Worm (Caenorhabditis elegans): ENCODE results near the gene F08G12.11.

DNA sequence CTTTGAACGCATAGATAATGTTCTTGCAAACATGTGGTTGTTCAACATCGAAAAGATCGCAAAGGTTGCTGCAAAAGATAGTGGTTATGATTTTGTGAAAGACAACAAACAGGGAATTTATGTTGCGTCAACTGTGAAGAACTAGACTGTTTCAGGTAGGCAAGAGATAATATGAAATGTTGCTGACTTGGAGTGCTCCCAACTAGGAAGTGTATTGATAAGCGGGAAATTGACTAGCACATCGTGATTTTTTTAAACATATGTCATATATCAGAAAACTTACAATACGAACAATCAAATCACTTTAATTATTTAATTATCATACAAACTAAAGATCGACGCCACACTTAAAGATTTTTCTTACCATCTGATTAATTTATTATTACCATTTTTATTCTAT is 7.9 kb upstream of the F08G12.11 start:
- TF ChIP-seq ceh-16 (tag; optimal IDR thresholded peaks at IDR 0.05) (no peak), fos-1 (tag; optimal IDR thresholded peaks at IDR 0.05) (no peak), ceh-28 (tag; optimal IDR thresholded peaks at IDR 0.05) (no peak), unc-62 (GFP tag; optimal IDR thresholded peaks at IDR 0.05) (no peak), lin-39 (tag; optimal IDR thresholded peaks at IDR 0.05) (no peak), skn-1 (tag; optimal IDR thresholded peaks at IDR 0.05) (no peak)
